Fruit fly (Drosophila melanogaster) whole organism, embryonic: ENCODE measurements around the gene CG42558.

Source experiments
- Asciz ChIP-seq: fragments of 200-800 bp; sonication (Bioruptor generic); optimal IDR thresholded peaks from 2 replicates; lab custom pipeline; 2017; ENCODE audit warnings: missing biosample characterization, mild to moderate bottlenecking, missing genetic modification characterization, missing genetic modification reagents
- Atf6 ChIP-seq: fragments of 200-800 bp; sonication (Bioruptor generic); IDR thresholded peaks from 2 replicates; pipeline ENCODE4 v1.3.6; 2022; ENCODE audit warnings: missing biosample characterization, missing genetic modification characterization
- Bgb ChIP-seq: fragments of 200-800 bp; sonication (Bioruptor generic); IDR thresholded peaks from 2 replicates; pipeline ENCODE4 v1.3.6; 2022; ENCODE audit warnings: missing biosample characterization, missing genetic modification characterization; ENCODE audit not compliant: partially characterized antibody
- BtbVII ChIP-seq: fragments of 200-800 bp; sonication (Bioruptor generic); optimal IDR thresholded peaks from 3 replicates; lab custom pipeline; 2017; ENCODE audit warnings: missing biosample characterization, mild to moderate bottlenecking, missing genetic modification characterization
- CG10959 ChIP-seq: fragments of 200-800 bp; sonication (Bioruptor generic); IDR thresholded peaks from 2 replicates; pipeline ENCODE4 v1.3.6; 2022; ENCODE audit warnings: missing biosample characterization, missing genetic modification characterization
- CG13287 ChIP-seq: fragments of 200-800 bp; sonication (Bioruptor generic); IDR thresholded peaks from 2 replicates; pipeline ENCODE4 v1.3.6; 2022; ENCODE audit warnings: missing biosample characterization, missing genetic modification characterization; ENCODE audit not compliant: partially characterized antibody
- CG13775 ChIP-seq: fragments of 200-800 bp; sonication (Bioruptor generic); optimal IDR thresholded peaks from 3 replicates; lab custom pipeline; 2017; ENCODE audit warnings: missing biosample characterization, mild to moderate bottlenecking, missing genetic modification characterization
- CG1647 ChIP-seq: fragments of 200-800 bp; sonication (Bioruptor generic); optimal IDR thresholded peaks from 3 replicates; lab custom pipeline; 2016; ENCODE audit warnings: missing biosample characterization, missing genetic modification characterization
- CG16813 ChIP-seq: fragments of 200-800 bp; sonication (Bioruptor generic); IDR thresholded peaks from 3 replicates; pipeline ENCODE4 v1.3.6; 2022; ENCODE audit warnings: missing biosample characterization, missing genetic modification characterization; ENCODE audit not compliant: partially characterized antibody
- CG2129 ChIP-seq: fragments of 200-800 bp; sonication (Bioruptor generic); IDR thresholded peaks from 2 replicates; pipeline ENCODE4 v1.3.6; 2022; ENCODE audit warnings: missing biosample characterization, missing genetic modification characterization; ENCODE audit not compliant: partially characterized antibody
- CG3163 ChIP-seq: fragments of 200-800 bp; sonication (Bioruptor generic); optimal IDR thresholded peaks from 3 replicates; lab custom pipeline; 2016; ENCODE audit warnings: missing biosample characterization, missing genetic modification characterization
- CG34224 ChIP-seq: fragments of 200-800 bp; sonication (Bioruptor generic); IDR thresholded peaks from 3 replicates; pipeline ENCODE4 v1.3.6; 2022; ENCODE audit warnings: missing biosample characterization, missing genetic modification characterization; ENCODE audit not compliant: partially characterized antibody
- CG34422 ChIP-seq: fragments of 200-800 bp; sonication (Bioruptor generic); IDR thresholded peaks from 3 replicates; pipeline ENCODE4 v1.3.6; 2022; ENCODE audit warnings: missing biosample characterization, missing genetic modification characterization
- CG3847 ChIP-seq: fragments of 200-800 bp; sonication (Bioruptor generic); IDR thresholded peaks from 2 replicates; pipeline ENCODE4 v1.3.6; 2022; ENCODE audit warnings: missing biosample characterization, missing genetic modification characterization
- CG6791 ChIP-seq: fragments of 200-800 bp; sonication (Bioruptor generic); IDR thresholded peaks from 3 replicates; pipeline ENCODE4 v1.3.6; 2022; ENCODE audit warnings: missing biosample characterization, missing genetic modification characterization; ENCODE audit not compliant: partially characterized antibody
- CG7963 ChIP-seq: fragments of 200-800 bp; sonication (Bioruptor generic); IDR thresholded peaks from 3 replicates; pipeline ENCODE4 v1.3.6; 2022; ENCODE audit warnings: missing biosample characterization, missing genetic modification characterization; ENCODE audit not compliant: partially characterized antibody
- CG7987 ChIP-seq: fragments of 200-800 bp; sonication (Bioruptor generic); optimal IDR thresholded peaks from 2 replicates; lab custom pipeline; 2018; ENCODE audit warnings: missing biosample characterization, mild to moderate bottlenecking, missing genetic modification characterization, moderate library complexity
- CG8944 ChIP-seq: fragments of 200-800 bp; sonication (Bioruptor generic); optimal IDR thresholded peaks from 3 replicates; lab custom pipeline; 2016; ENCODE audit warnings: missing biosample characterization, missing genetic modification characterization
- Dll ChIP-seq: fragments of 200-800 bp; sonication (Bioruptor generic); IDR thresholded peaks from 4 replicates; pipeline ENCODE4 v1.3.6; 2022; ENCODE audit warnings: missing biosample characterization, missing genetic modification characterization; ENCODE audit not compliant: partially characterized antibody
- Dref ChIP-seq: fragments of 200-800 bp; sonication (Bioruptor generic); IDR thresholded peaks from 2 replicates; pipeline ENCODE4 v1.3.6; 2022; ENCODE audit warnings: missing biosample characterization, missing genetic modification characterization
- Ets97D ChIP-seq: fragments of 200-800 bp; sonication (Bioruptor generic); optimal IDR thresholded peaks from 3 replicates; lab custom pipeline; 2016; ENCODE audit warnings: missing biosample characterization, missing genetic modification characterization
- GATAe ChIP-seq: fragments of 200-800 bp; sonication (Bioruptor generic); conservative IDR thresholded peaks from 2 replicates; pipeline ENCODE4 v1.3.6; 2022; ENCODE audit warnings: missing biosample characterization, missing genetic modification characterization
- H2.0 ChIP-seq: fragments of 200-800 bp; sonication (Bioruptor generic); IDR thresholded peaks from 2 replicates; pipeline ENCODE4 v1.3.6; 2022; ENCODE audit warnings: missing biosample characterization, missing genetic modification characterization
- HLH3B ChIP-seq: fragments of 200-800 bp; sonication (Bioruptor generic); IDR thresholded peaks from 2 replicates; pipeline ENCODE4 v1.3.6; 2022; ENCODE audit warnings: missing biosample characterization, missing genetic modification characterization
- HLH4C ChIP-seq: fragments of 200-800 bp; sonication (Bioruptor generic); IDR thresholded peaks from 3 replicates; pipeline ENCODE4 v1.3.6; 2022; ENCODE audit warnings: missing biosample characterization, missing genetic modification characterization; ENCODE audit not compliant: partially characterized antibody
- Mad ChIP-seq: fragments of 200-800 bp; sonication (Bioruptor generic); optimal IDR thresholded peaks from 2 replicates; lab custom pipeline; 2016; ENCODE audit warnings: missing biosample characterization, missing genetic modification characterization
- Oaz ChIP-seq: fragments of 200-800 bp; sonication (Bioruptor generic); IDR thresholded peaks from 2 replicates; pipeline ENCODE4 v1.3.6; 2022; ENCODE audit warnings: missing biosample characterization, missing genetic modification characterization
- Sin3A ChIP-seq: fragments of >200 bp; optimal IDR thresholded peaks from 2 replicates; lab custom pipeline; 2018
- Spps ChIP-seq: fragments of 200-800 bp; sonication (Bioruptor generic); optimal IDR thresholded peaks from 2 replicates; lab custom pipeline; 2018; ENCODE audit warnings: missing biosample characterization, mild to moderate bottlenecking, missing genetic modification characterization
- Trl ChIP-seq, 3 experiments: fragments of >200 bp in 2 of 3; fragments of 200-800 bp in 1 of 3; sonication (Bioruptor generic) in 1 of 3; optimal IDR thresholded peaks; 2 replicates in 1 of 3; 3 replicates in 2 of 3; lab custom pipeline; 2016 to 2017; ENCODE audit warnings: missing biosample characterization in 1 of 3, missing genetic modification characterization in 1 of 3
- amos ChIP-seq: fragments of 200-800 bp; sonication (Bioruptor generic); IDR thresholded peaks from 2 replicates; pipeline ENCODE4 v1.3.6; 2022; ENCODE audit warnings: missing biosample characterization, missing genetic modification characterization; ENCODE audit not compliant: partially characterized antibody
- ara ChIP-seq: fragments of 200-800 bp; sonication (Bioruptor generic); IDR thresholded peaks from 2 replicates; pipeline ENCODE4 v1.3.6; 2022; ENCODE audit warnings: missing biosample characterization, missing genetic modification characterization
- ato ChIP-seq: fragments of 200-800 bp; sonication (Bioruptor generic); IDR thresholded peaks from 2 replicates; pipeline ENCODE4 v1.3.6; 2022; ENCODE audit warnings: missing biosample characterization, missing genetic modification characterization; ENCODE audit not compliant: partially characterized antibody
- bbx ChIP-seq: fragments of 200-800 bp; sonication (Bioruptor generic); IDR thresholded peaks from 2 replicates; pipeline ENCODE4 v1.3.6; 2022; ENCODE audit warnings: missing biosample characterization, missing genetic modification characterization; ENCODE audit not compliant: partially characterized antibody
- bigmax ChIP-seq: fragments of 200-800 bp; sonication (Bioruptor generic); optimal IDR thresholded peaks from 2 replicates; lab custom pipeline; 2018; ENCODE audit warnings: missing biosample characterization, mild to moderate bottlenecking, missing genetic modification characterization
- chm ChIP-seq: fragments of 200-800 bp; sonication (Bioruptor generic); IDR thresholded peaks from 2 replicates; pipeline ENCODE4 v1.3.6; 2022; ENCODE audit warnings: missing biosample characterization, missing genetic modification characterization
- danr ChIP-seq: fragments of 200-800 bp; sonication (Bioruptor generic); IDR thresholded peaks from 2 replicates; pipeline ENCODE4 v1.3.6; 2022; ENCODE audit warnings: missing biosample characterization, missing genetic modification characterization
- gce ChIP-seq: fragments of 200-800 bp; sonication (Bioruptor generic); IDR thresholded peaks from 3 replicates; pipeline ENCODE4 v1.3.6; 2022; ENCODE audit warnings: missing biosample characterization, missing genetic modification characterization
- gt ChIP-seq: fragments of 200-800 bp; sonication (Bioruptor generic); IDR thresholded peaks from 2 replicates; pipeline ENCODE4 v1.3.6; 2022; ENCODE audit warnings: missing biosample characterization, missing genetic modification characterization
- hb ChIP-seq: fragments of 200-800 bp; sonication (Bioruptor generic); IDR thresholded peaks from 3 replicates; pipeline ENCODE4 v1.3.6; 2022; ENCODE audit warnings: missing biosample characterization, missing genetic modification characterization; ENCODE audit not compliant: partially characterized antibody
- inv ChIP-seq: fragments of 200-800 bp; sonication (Bioruptor generic); IDR thresholded peaks from 2 replicates; pipeline ENCODE4 v1.3.6; 2022; ENCODE audit warnings: missing biosample characterization, missing genetic modification characterization; ENCODE audit not compliant: partially characterized antibody
- nerfin-2 ChIP-seq: fragments of 200-800 bp; sonication (Bioruptor generic); IDR thresholded peaks from 2 replicates; pipeline ENCODE4 v1.3.6; 2022; ENCODE audit warnings: missing biosample characterization, missing genetic modification characterization; ENCODE audit not compliant: partially characterized antibody
- sna ChIP-seq: fragments of 200-800 bp; sonication (Bioruptor generic); IDR thresholded peaks from 2 replicates; pipeline ENCODE4 v1.3.6; 2022; ENCODE audit warnings: missing biosample characterization, missing genetic modification characterization; ENCODE audit not compliant: partially characterized antibody
- tna ChIP-seq: fragments of 200-800 bp; sonication (Bioruptor generic); IDR thresholded peaks from 2 replicates; pipeline ENCODE4 v1.3.6; 2022; ENCODE audit warnings: missing biosample characterization, missing genetic modification characterization; ENCODE audit not compliant: partially characterized antibody
- unc-4 ChIP-seq: fragments of 200-800 bp; sonication (Bioruptor generic); IDR thresholded peaks from 2 replicates; pipeline ENCODE4 v1.3.6; 2022; ENCODE audit warnings: missing biosample characterization, missing genetic modification characterization; ENCODE audit not compliant: partially characterized antibody
- wor ChIP-seq: fragments of 200-800 bp; sonication (Bioruptor generic); IDR thresholded peaks from 2 replicates; pipeline ENCODE4 v1.3.6; 2022; ENCODE audit warnings: missing biosample characterization, missing genetic modification characterization
- zen2 ChIP-seq: fragments of 200-800 bp; sonication (Bioruptor generic); IDR thresholded peaks from 3 replicates; pipeline ENCODE4 v1.3.6; 2022; ENCODE audit warnings: missing biosample characterization, missing genetic modification characterization; ENCODE audit not compliant: partially characterized antibody

The CG42558 gene

DNA sequence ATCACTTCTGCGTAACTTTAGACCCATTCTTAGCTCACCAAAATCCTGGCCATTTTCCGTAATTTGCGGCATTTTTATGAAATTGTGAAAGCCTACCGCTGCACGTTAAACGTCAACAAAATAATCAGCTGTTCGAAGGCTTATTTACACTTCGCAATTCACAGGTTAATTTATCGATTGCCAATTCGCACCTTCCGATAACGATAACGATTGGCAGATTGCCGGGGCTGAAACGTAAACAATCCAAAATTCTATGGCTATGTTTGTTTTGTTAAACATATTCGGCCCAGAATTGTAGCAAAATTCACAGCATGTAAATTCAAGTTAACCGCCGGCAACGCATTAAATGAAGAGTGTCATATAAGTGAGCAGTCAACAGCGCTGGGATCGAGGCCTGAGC is 2.7 kb downstream of the CG42558 start, which contains the start of the genes eIF2Balpha and Vps13B (continued):
- TF ChIP-seq CG7963 (GFP tag; lab: Robert Waterston, UW) (peak; percentile 96), bigmax (GFP tag; lab: Kevin White, UChicago) (peak; percentile 80), Spps (tag; lab: Kevin White, UChicago) (no peak), CG16813 (GFP tag; lab: Robert Waterston, UW) (peak; percentile 59; the same call in 2 of the 3 replicates), sna (GFP tag; lab: Robert Waterston, UW) (peak; percentile 81), inv (GFP tag; lab: Robert Waterston, UW) (peak; percentile 61; the same call in 1 of the 2 replicates), H2.0 (GFP tag; lab: Robert Waterston, UW) (peak; percentile 32; the same call in 1 of the 2 replicates), Dll (GFP tag; lab: Robert Waterston, UW) (peak; percentile 83), gce (GFP tag; lab: Robert Waterston, UW) (no peak), danr (GFP tag; lab: Robert Waterston, UW) (no peak), CG2129 (GFP tag; lab: Robert Waterston, UW) (0 out of 2 replicates have a peak, but pooled peaks have one; percentile 15), CG3163 (GFP tag; lab: Kevin White, UChicago) (no peak), ato (GFP tag; lab: Robert Waterston, UW) (peak; percentile 87), nerfin-2 (GFP tag; lab: Robert Waterston, UW) (peak; percentile 85), zen2 (GFP tag; lab: Robert Waterston, UW) (peak; percentile 100), wor (GFP tag; lab: Robert Waterston, UW) (0 out of 2 replicates have a peak, but pooled peaks have one; percentile 19), BtbVII (GFP tag; lab: Kevin White, UChicago) (no peak), CG34422 (GFP tag; lab: Robert Waterston, UW) (peak; percentile 61; the same call in 1 of the 3 replicates), Asciz (GFP tag; lab: Kevin White, UChicago) (no peak), amos (GFP tag; lab: Robert Waterston, UW) (peak; percentile 70), CG13287 (GFP tag; lab: Robert Waterston, UW) (peak; percentile 86), CG3847 (0 out of 2 replicates have a peak, but pooled peaks have one; percentile 23), CG13775 (GFP tag; lab: Kevin White, UChicago) (peak; percentile 83), chm (GFP tag; lab: Robert Waterston, UW) (no peak), Bgb (GFP tag; lab: Robert Waterston, UW) (peak; percentile 95), unc-4 (GFP tag; lab: Robert Waterston, UW) (peak; percentile 66), hb (GFP tag; lab: Robert Waterston, UW) (peak; percentile 78), HLH4C (GFP tag; lab: Robert Waterston, UW) (peak; percentile 94), Ets97D (GFP tag; lab: Kevin White, UChicago) (no peak), Mad (GFP tag; lab: Kevin White, UChicago) (no peak), GATAe (no peak), CG8944 (GFP tag; lab: Kevin White, UChicago) (no peak), CG10959 (GFP tag; lab: Robert Waterston, UW) (0 out of 2 replicates have a peak, but pooled peaks have one; percentile 6), HLH3B (GFP tag; lab: Robert Waterston, UW) (peak; percentile 45; the same call in 1 of the 2 replicates), CG34224 (GFP tag; lab: Robert Waterston, UW) (peak; percentile 84), Trl (optimal IDR thresholded peaks at IDR 0.05; lab: Kevin White, UChicago) (no peak), Trl (GFP tag; optimal IDR thresholded peaks at IDR 0.05; lab: Kevin White, UChicago) (no peak), Oaz (GFP tag; lab: Robert Waterston, UW) (0 out of 2 replicates have a peak, but pooled peaks have one; percentile 39), CG1647 (GFP tag; lab: Kevin White, UChicago) (no peak), bbx (GFP tag; lab: Robert Waterston, UW) (peak; percentile 94), Atf6 (GFP tag; lab: Robert Waterston, UW) (0 out of 2 replicates have a peak, but pooled peaks have one; percentile 33), Dref (GFP tag; lab: Robert Waterston, UW) (peak; percentile 88), tna (peak; percentile 91), CG6791 (peak; percentile 99), ara (GFP tag; lab: Robert Waterston, UW) (peak; percentile 36; the same call in 1 of the 2 replicates), Sin3A (lab: Kevin White, UChicago) (peak; percentile 12), CG7987 (GFP tag; lab: Kevin White, UChicago) (no peak), gt (GFP tag; lab: Robert Waterston, UW) (no peak)
